Fruit fly (Drosophila melanogaster) whole organism, embryonic: ENCODE results near the gene Bro.
A peak's percentile ranks its signal among the peaks of the same experiment; 100 is the strongest.

ENCODE experiments used
- C15 ChIP-seq: fragments of 200-800 bp; sonication (Bioruptor generic); IDR thresholded peaks from 3 replicates; pipeline ENCODE4 v1.3.6; 2022; ENCODE audit warnings: missing biosample characterization, missing genetic modification characterization
- CG1024 ChIP-seq: fragments of 200-800 bp; sonication (Bioruptor generic); IDR thresholded peaks from 2 replicates; pipeline ENCODE4 v1.3.6; 2022; ENCODE audit warnings: missing biosample characterization, missing genetic modification characterization
- CG10462 ChIP-seq: fragments of 200-800 bp; sonication (Bioruptor generic); optimal IDR thresholded peaks from 2 replicates; lab custom pipeline; 2016; ENCODE audit warnings: missing biosample characterization, missing genetic modification characterization
- CG11504 ChIP-seq: fragments of 200-800 bp; sonication (Bioruptor generic); optimal IDR thresholded peaks from 3 replicates; lab custom pipeline; 2019; ENCODE audit warnings: missing biosample characterization, mild to moderate bottlenecking, missing genetic modification characterization, moderate library complexity
- CG11695 ChIP-seq: fragments of 200-800 bp; sonication (Bioruptor generic); IDR thresholded peaks from 3 replicates; pipeline ENCODE4 v1.3.6; 2022; ENCODE audit warnings: missing biosample characterization, missing genetic modification characterization
- CG12236 ChIP-seq: fragments of 200-800 bp; sonication (Bioruptor generic); optimal IDR thresholded peaks from 2 replicates; lab custom pipeline; 2016; ENCODE audit warnings: missing biosample characterization, missing genetic modification characterization
- CG12744 ChIP-seq: fragments of 200-800 bp; sonication (Bioruptor generic); optimal IDR thresholded peaks from 2 replicates; lab custom pipeline; 2016; ENCODE audit warnings: missing biosample characterization, missing genetic modification characterization
- CG17802 ChIP-seq: fragments of 200-800 bp; sonication (Bioruptor generic); optimal IDR thresholded peaks from 2 replicates; lab custom pipeline; 2018; ENCODE audit warnings: missing biosample characterization, mild to moderate bottlenecking, missing genetic modification characterization, moderate library complexity
- CG1832 ChIP-seq: fragments of 200-800 bp; sonication (Bioruptor generic); optimal IDR thresholded peaks from 2 replicates; lab custom pipeline; 2017; ENCODE audit warnings: missing biosample characterization, mild to moderate bottlenecking, missing genetic modification characterization, inconsistent platforms
- CG30431 ChIP-seq: fragments of 200-800 bp; sonication (Bioruptor generic); optimal IDR thresholded peaks from 2 replicates; lab custom pipeline; 2017; ENCODE audit warnings: missing biosample characterization, missing genetic modification characterization
- CG34376 ChIP-seq: fragments of 200-800 bp; sonication (Bioruptor generic); optimal IDR thresholded peaks from 2 replicates; lab custom pipeline; 2018; ENCODE audit warnings: missing biosample characterization, mild to moderate bottlenecking, missing genetic modification characterization
- CG3838 ChIP-seq: fragments of 200-800 bp; sonication (Bioruptor generic); optimal IDR thresholded peaks from 3 replicates; lab custom pipeline; 2016; ENCODE audit warnings: missing biosample characterization, missing genetic modification characterization
- CG5180 ChIP-seq: fragments of 200-800 bp; sonication (Bioruptor generic); optimal IDR thresholded peaks from 3 replicates; lab custom pipeline; 2017; ENCODE audit warnings: missing biosample characterization, missing genetic modification characterization, mild to moderate bottlenecking, moderate library complexity, missing genetic modification reagents
- CG6272 ChIP-seq: fragments of 200-800 bp; sonication (Bioruptor generic); IDR thresholded peaks from 2 replicates; pipeline ENCODE4 v1.3.6; 2022; ENCODE audit warnings: missing biosample characterization, missing genetic modification characterization
- CG6791 ChIP-seq: fragments of 200-800 bp; sonication (Bioruptor generic); IDR thresholded peaks from 3 replicates; pipeline ENCODE4 v1.3.6; 2022; ENCODE audit warnings: missing biosample characterization, missing genetic modification characterization; ENCODE audit not compliant: partially characterized antibody
- CG8290 ChIP-seq, 3 experiments: fragments of 200-800 bp; sonication (Bioruptor generic); optimal IDR thresholded peaks; 2 replicates each; lab custom pipeline; 2016 to 2019; ENCODE audit warnings: missing biosample characterization in 3 of 3, missing genetic modification characterization in 3 of 3, mild to moderate bottlenecking in 2 of 3, moderate library complexity in 1 of 3
- Camta ChIP-seq: fragments of 200-800 bp; sonication (Bioruptor generic); optimal IDR thresholded peaks from 2 replicates; lab custom pipeline; 2016; ENCODE audit warnings: missing biosample characterization, missing genetic modification characterization
- CrebB ChIP-seq: fragments of 200-800 bp; sonication (Bioruptor generic); optimal IDR thresholded peaks from 3 replicates; lab custom pipeline; 2018; ENCODE audit warnings: missing biosample characterization, mild to moderate bottlenecking, missing genetic modification characterization
- Dp ChIP-seq: fragments of 200-800 bp; sonication (Bioruptor generic); optimal IDR thresholded peaks from 2 replicates; lab custom pipeline; 2018; ENCODE audit warnings: missing biosample characterization, mild to moderate bottlenecking, missing genetic modification characterization, moderate library complexity
- Ets65A ChIP-seq: fragments of 200-800 bp; sonication (Bioruptor generic); peaks from one replicate; lab custom pipeline; 2016; ENCODE audit warnings: missing biosample characterization, missing genetic modification characterization
- HHEX ChIP-seq: fragments of 200-800 bp; sonication (Bioruptor generic); optimal IDR thresholded peaks from 3 replicates; lab custom pipeline; 2017; ENCODE audit warnings: missing biosample characterization, mild to moderate bottlenecking, missing genetic modification characterization, missing genetic modification reagents
- Hey ChIP-seq: fragments of 200-800 bp; sonication (Bioruptor generic); optimal IDR thresholded peaks from 3 replicates; lab custom pipeline; 2018; ENCODE audit warnings: missing biosample characterization, mild to moderate bottlenecking, missing genetic modification characterization
- Max ChIP-seq: fragments of 200-800 bp; sonication (Bioruptor generic); optimal IDR thresholded peaks from 2 replicates; lab custom pipeline; 2016; ENCODE audit warnings: missing biosample characterization, mild to moderate bottlenecking, missing genetic modification characterization
- NC2β ChIP-seq: fragments of 200-800 bp; sonication (Bioruptor generic); optimal IDR thresholded peaks from 2 replicates; lab custom pipeline; 2016; ENCODE audit warnings: missing biosample characterization, missing genetic modification characterization
- Nf-YA ChIP-seq: fragments of 200-800 bp; sonication (Bioruptor generic); IDR thresholded peaks from 2 replicates; pipeline ENCODE4 v1.3.6; 2022; ENCODE audit warnings: missing biosample characterization, missing genetic modification characterization
- Ravus ChIP-seq: fragments of 200-800 bp; sonication (Bioruptor generic); IDR thresholded peaks from 2 replicates; pipeline ENCODE4 v1.3.6; 2022; ENCODE audit warnings: missing biosample characterization, missing genetic modification characterization
- Xrp1 ChIP-seq: fragments of 200-800 bp; sonication (Bioruptor generic); IDR thresholded peaks from 2 replicates; pipeline ENCODE4 v1.3.6; 2022; ENCODE audit warnings: missing biosample characterization, missing genetic modification characterization
- ac ChIP-seq: fragments of 200-800 bp; sonication (Bioruptor generic); optimal IDR thresholded peaks from 3 replicates; lab custom pipeline; 2017; ENCODE audit warnings: missing biosample characterization, mild to moderate bottlenecking, missing genetic modification characterization
- ci ChIP-seq: fragments of 200-800 bp; sonication (Bioruptor generic); IDR thresholded peaks from 3 replicates; pipeline ENCODE4 v1.3.6; 2022; ENCODE audit warnings: missing biosample characterization, missing genetic modification characterization
- emc ChIP-seq: fragments of 200-800 bp; sonication (Bioruptor generic); optimal IDR thresholded peaks from 2 replicates; lab custom pipeline; 2016; ENCODE audit warnings: missing biosample characterization, missing genetic modification characterization
- en ChIP-seq: fragments of 200-800 bp; sonication (Bioruptor generic); optimal IDR thresholded peaks from 2 replicates; lab custom pipeline; 2016; ENCODE audit warnings: missing biosample characterization, missing genetic modification characterization
- eyg ChIP-seq: fragments of 200-800 bp; sonication (Bioruptor generic); optimal IDR thresholded peaks from 3 replicates; lab custom pipeline; 2016; ENCODE audit warnings: missing biosample characterization, missing genetic modification characterization
- gce ChIP-seq: fragments of 200-800 bp; sonication (Bioruptor generic); IDR thresholded peaks from 3 replicates; pipeline ENCODE4 v1.3.6; 2022; ENCODE audit warnings: missing biosample characterization, missing genetic modification characterization
- gro ChIP-seq: fragments of 200-800 bp; sonication (Bioruptor generic); optimal IDR thresholded peaks from 2 replicates; lab custom pipeline; 2016; ENCODE audit warnings: missing biosample characterization, missing genetic modification characterization
- gsb ChIP-seq: fragments of 200-800 bp; sonication (Bioruptor generic); IDR thresholded peaks from 2 replicates; pipeline ENCODE4 v1.3.6; 2022; ENCODE audit warnings: missing biosample characterization, missing genetic modification characterization
- hkb ChIP-seq, 2 experiments: fragments of 200-800 bp in 1 of 2; fragments of >200 bp in 1 of 2; sonication (Bioruptor generic) in 1 of 2; IDR thresholded peaks in 1 of 2; optimal IDR thresholded peaks in 1 of 2; 2 replicates each; pipeline versions ENCODE4 v1.3.6 to Lab custom; 2017 to 2022; ENCODE audit warnings: missing biosample characterization in 1 of 2, missing genetic modification characterization in 1 of 2
- knrl ChIP-seq: fragments of 200-800 bp; sonication (Bioruptor generic); IDR thresholded peaks from 3 replicates; pipeline ENCODE4 v1.3.6; 2022; ENCODE audit warnings: missing biosample characterization, missing genetic modification characterization; ENCODE audit not compliant: partially characterized antibody
- lab ChIP-seq: fragments of 200-800 bp; sonication (Bioruptor generic); optimal IDR thresholded peaks from 3 replicates; lab custom pipeline; 2017; ENCODE audit warnings: missing biosample characterization, missing genetic modification characterization, mild to moderate bottlenecking, moderate library complexity, missing genetic modification reagents
- lilli ChIP-seq: fragments of 200-800 bp; sonication (Bioruptor generic); optimal IDR thresholded peaks from 3 replicates; lab custom pipeline; 2016; ENCODE audit warnings: missing biosample characterization, missing genetic modification characterization
- maf-S ChIP-seq: fragments of 200-800 bp; sonication (Bioruptor generic); optimal IDR thresholded peaks from 2 replicates; lab custom pipeline; 2016; ENCODE audit warnings: missing biosample characterization, missing genetic modification characterization
- mld ChIP-seq: fragments of 200-800 bp; sonication (Bioruptor generic); IDR thresholded peaks from 3 replicates; pipeline ENCODE4 v1.3.6; 2022; ENCODE audit warnings: missing biosample characterization, missing genetic modification characterization; ENCODE audit not compliant: partially characterized antibody
- p53 ChIP-seq: fragments of 200-800 bp; sonication (Bioruptor generic); optimal IDR thresholded peaks from 2 replicates; lab custom pipeline; 2016; ENCODE audit warnings: missing biosample characterization, missing genetic modification characterization
- salm ChIP-seq: fragments of 200-800 bp; sonication (Bioruptor generic); optimal IDR thresholded peaks from 2 replicates; lab custom pipeline; 2018; ENCODE audit warnings: missing biosample characterization, mild to moderate bottlenecking, missing genetic modification characterization
- sd ChIP-seq: fragments of 200-800 bp; sonication (Bioruptor generic); optimal IDR thresholded peaks from 3 replicates; lab custom pipeline; 2018; ENCODE audit warnings: missing biosample characterization, mild to moderate bottlenecking, missing genetic modification characterization, moderate library complexity
- slbo ChIP-seq: fragments of 200-800 bp; sonication (Bioruptor generic); IDR thresholded peaks from 2 replicates; pipeline ENCODE4 v1.3.6; 2022; ENCODE audit warnings: missing biosample characterization, missing genetic modification characterization
- toy ChIP-seq: fragments of 200-800 bp; sonication (Bioruptor generic); IDR thresholded peaks from 2 replicates; pipeline ENCODE4 v1.3.6; 2022; ENCODE audit warnings: missing biosample characterization, missing genetic modification characterization
- vvl ChIP-seq: fragments of 200-800 bp; sonication (Bioruptor generic); IDR thresholded peaks from 2 replicates; pipeline ENCODE4 v1.3.6; 2022; ENCODE audit warnings: missing biosample characterization, missing genetic modification characterization
- wdn ChIP-seq: fragments of 200-800 bp; sonication (Bioruptor generic); IDR thresholded peaks from 2 replicates; pipeline ENCODE4 v1.3.6; 2022; ENCODE audit warnings: missing biosample characterization, missing genetic modification characterization
- wor ChIP-seq: fragments of 200-800 bp; sonication (Bioruptor generic); IDR thresholded peaks from 2 replicates; pipeline ENCODE4 v1.3.6; 2022; ENCODE audit warnings: missing biosample characterization, missing genetic modification characterization
- zfh1 ChIP-seq: fragments of 200-800 bp; sonication (Bioruptor generic); IDR thresholded peaks from 3 replicates; pipeline ENCODE4 v1.3.6; 2022; ENCODE audit warnings: missing biosample characterization, missing genetic modification characterization

Gene Bro

dm6 chr3L:1668504-1668903, 20.8 kb downstream of the Bro start, which contains the start of gene RpL23A (continued):
- peak; percentile 100 for TF ChIP-seq Ets65A (GFP tag; lab: Kevin White, UChicago)
- peak; percentile 97 for TF ChIP-seq HHEX (GFP tag; lab: Kevin White, UChicago)
- TF ChIP-seq CG1024: peak; percentile 87
- TF ChIP-seq emc (GFP tag; lab: Kevin White, UChicago): peak; percentile 97
- TF ChIP-seq gce (GFP tag; lab: Robert Waterston, UW): peak; percentile 88
- TF ChIP-seq CG11695: peak; percentile 88
- TF ChIP-seq CG3838 (GFP tag; lab: Kevin White, UChicago): peak; percentile 84
- TF ChIP-seq Dp (GFP tag; lab: Kevin White, UChicago): peak; percentile 87
- TF ChIP-seq vvl (GFP tag; lab: Robert Waterston, UW): peak; percentile 97
- peak; percentile 76 for TF ChIP-seq CG5180 (GFP tag; lab: Kevin White, UChicago)
- TF ChIP-seq ci: peak; percentile 99
- peak; percentile 94 for TF ChIP-seq lilli
- peak; percentile 95 for TF ChIP-seq CG12744
- peak; percentile 88 for TF ChIP-seq gsb (GFP tag; lab: Robert Waterston, UW)
- TF ChIP-seq en: peak; percentile 93
- TF ChIP-seq CG11504 (tag; lab: Kevin White, UChicago): peak; percentile 89
- peak; percentile 88 for TF ChIP-seq CG10462 (GFP tag; lab: Kevin White, UChicago)
- TF ChIP-seq zfh1 (GFP tag; lab: Robert Waterston, UW): peak; percentile 98
- TF ChIP-seq p53 (GFP tag; lab: Kevin White, UChicago): peak; percentile 97
- TF ChIP-seq maf-S (GFP tag; lab: Kevin White, UChicago): peak; percentile 96
- peak; percentile 86 for TF ChIP-seq ac (GFP tag; lab: Kevin White, UChicago)
- peak; percentile 72 for TF ChIP-seq knrl
- TF ChIP-seq CG6791 (GFP tag; lab: Robert Waterston, UW): peak; percentile 66; the same call in 2 of the 3 replicates
- peak; percentile 95 for TF ChIP-seq CG30431 (GFP tag; lab: Kevin White, UChicago)
- peak; percentile 86 for TF ChIP-seq salm (tag; lab: Kevin White, UChicago)
- peak; percentile 91 for TF ChIP-seq CG6272 (GFP tag; lab: Robert Waterston, UW)
- TF ChIP-seq hkb (optimal IDR thresholded peaks at IDR 0.05; lab: Kevin White, UChicago): peak; percentile 94
- peak; percentile 91 for TF ChIP-seq hkb (GFP tag; IDR thresholded peaks at IDR 0.05; lab: Robert Waterston, UW)
- TF ChIP-seq mld (GFP tag; lab: Robert Waterston, UW): no peak
- TF ChIP-seq gro: peak; percentile 97
- peak; percentile 77; the same call in 1 of the 2 replicates for TF ChIP-seq toy (GFP tag; lab: Robert Waterston, UW)
- peak; percentile 84 for TF ChIP-seq CG17802 (tag; lab: Kevin White, UChicago)
- TF ChIP-seq CG34376 (GFP tag; lab: Kevin White, UChicago): peak; percentile 97
- peak; percentile 92 for TF ChIP-seq sd (tag; lab: Kevin White, UChicago)
- TF ChIP-seq NC2β (GFP tag; lab: Kevin White, UChicago): peak; percentile 100
- TF ChIP-seq C15: peak; percentile 91
- TF ChIP-seq Nf-YA (GFP tag; lab: Robert Waterston, UW): peak; percentile 87
- TF ChIP-seq Max (GFP tag; lab: Kevin White, UChicago): peak; percentile 95
- peak; percentile 78 for TF ChIP-seq Xrp1
- TF ChIP-seq slbo (GFP tag; lab: Robert Waterston, UW): peak; percentile 96
- peak; percentile 96 for TF ChIP-seq eyg
- peak; percentile 89 for TF ChIP-seq Hey (tag; lab: Kevin White, UChicago)
- peak; percentile 89 for TF ChIP-seq CG12236 (GFP tag; lab: Kevin White, UChicago)
- TF ChIP-seq CG8290 (GFP tag; optimal IDR thresholded peaks at IDR 0.05; lab: Kevin White, UChicago): peak; percentile 95
- peak; percentile 84 to 99 for TF ChIP-seq CG8290 (tag; optimal IDR thresholded peaks at IDR 0.05; lab: Kevin White, UChicago)
- no peak for TF ChIP-seq CG1832
- TF ChIP-seq CrebB: peak; percentile 93
- TF ChIP-seq Camta: peak; percentile 97
- peak; percentile 62 for TF ChIP-seq Ravus (GFP tag; lab: Robert Waterston, UW)
- TF ChIP-seq lab (GFP tag; lab: Kevin White, UChicago): peak; percentile 99
- peak; percentile 64 for TF ChIP-seq wor
- TF ChIP-seq wdn (GFP tag; lab: Robert Waterston, UW): peak; percentile 92
